Fruit fly (Drosophila melanogaster) whole organism, pupa: ENCODE data around the gene CG31445.
A peak's percentile ranks its signal among the peaks of the same experiment; 100 is the strongest.

Source experiments
- CG10348 ChIP-seq: fragments of 200-800 bp; sonication (Bioruptor generic); IDR thresholded peaks from 2 replicates; pipeline ENCODE4 v1.3.6; 2022; ENCODE audit warnings: missing biosample characterization, missing genetic modification characterization
- CG12605 ChIP-seq: fragments of 200-800 bp; sonication (Bioruptor generic); IDR thresholded peaks from 2 replicates; pipeline ENCODE4 v1.3.6; 2022; ENCODE audit warnings: missing biosample characterization, missing genetic modification characterization
- CG13204 ChIP-seq: fragments of 200-800 bp; sonication (Bioruptor generic); optimal IDR thresholded peaks from 2 replicates; lab custom pipeline; 2018; ENCODE audit warnings: missing biosample characterization, mild to moderate bottlenecking, missing genetic modification characterization, moderate library complexity
- CG14655 ChIP-seq: fragments of 200-800 bp; sonication (Bioruptor generic); optimal IDR thresholded peaks from 3 replicates; lab custom pipeline; 2017; ENCODE audit warnings: mild to moderate bottlenecking, missing biosample characterization, missing genetic modification reagents, missing genetic modification characterization
- CG15710 ChIP-seq: fragments of 200-800 bp; sonication (Bioruptor generic); optimal IDR thresholded peaks from 2 replicates; lab custom pipeline; 2018; ENCODE audit warnings: missing biosample characterization, mild to moderate bottlenecking, missing genetic modification characterization, moderate library complexity
- CG17806 ChIP-seq: fragments of 200-800 bp; sonication (Bioruptor generic); optimal IDR thresholded peaks from 2 replicates; lab custom pipeline; 2018; ENCODE audit warnings: missing biosample characterization, mild to moderate bottlenecking, missing genetic modification characterization, moderate library complexity
- CG32121 ChIP-seq: fragments of 200-800 bp; sonication (Bioruptor generic); IDR thresholded peaks from 2 replicates; pipeline ENCODE4 v1.3.6; 2022; ENCODE audit warnings: missing biosample characterization, missing genetic modification characterization
- CG34367 ChIP-seq: fragments of 200-800 bp; sonication (Bioruptor generic); optimal IDR thresholded peaks from 2 replicates; lab custom pipeline; 2018; ENCODE audit warnings: missing biosample characterization, mild to moderate bottlenecking, missing genetic modification characterization
- CG4496 ChIP-seq: fragments of 200-800 bp; sonication (Bioruptor generic); IDR thresholded peaks from 3 replicates; pipeline ENCODE4 v1.3.6; 2022; ENCODE audit warnings: missing biosample characterization, missing genetic modification characterization
- CG8159 ChIP-seq: fragments of 200-800 bp; sonication (Bioruptor generic); optimal IDR thresholded peaks from 3 replicates; lab custom pipeline; 2018; ENCODE audit warnings: missing biosample characterization, mild to moderate bottlenecking, missing genetic modification characterization, moderate library complexity
- CG8301 ChIP-seq: fragments of 200-800 bp; sonication (Bioruptor generic); optimal IDR thresholded peaks from 2 replicates; lab custom pipeline; 2018; ENCODE audit warnings: missing biosample characterization, mild to moderate bottlenecking, missing genetic modification characterization
- CG9948 ChIP-seq: fragments of 200-800 bp; sonication (Bioruptor generic); optimal IDR thresholded peaks from 2 replicates; lab custom pipeline; 2018; ENCODE audit warnings: missing biosample characterization, mild to moderate bottlenecking, missing genetic modification characterization, moderate library complexity
- D1 ChIP-seq: fragments of 200-800 bp; sonication (Bioruptor generic); optimal IDR thresholded peaks from 2 replicates; lab custom pipeline; 2018; ENCODE audit warnings: missing biosample characterization, mild to moderate bottlenecking, missing genetic modification characterization, moderate library complexity
- EcR ChIP-seq: fragments of 200-800 bp; sonication (Bioruptor generic); optimal IDR thresholded peaks from 3 replicates; lab custom pipeline; 2019; ENCODE audit warnings: missing biosample characterization, missing genetic modification characterization, mild to moderate bottlenecking, moderate library complexity, missing genetic modification reagents
- Ets98B ChIP-seq: fragments of 200-800 bp; sonication (Bioruptor generic); IDR thresholded peaks from 2 replicates; pipeline ENCODE4 v1.3.6; 2022; ENCODE audit warnings: missing biosample characterization, missing genetic modification characterization
- Pif1A ChIP-seq: fragments of 200-800 bp; sonication (Bioruptor generic); optimal IDR thresholded peaks from 3 replicates; lab custom pipeline; 2016; ENCODE audit warnings: missing biosample characterization, missing genetic modification characterization
- Pif1B ChIP-seq: fragments of 200-800 bp; sonication (Bioruptor generic); optimal IDR thresholded peaks from 3 replicates; lab custom pipeline; 2016; ENCODE audit warnings: missing biosample characterization, missing genetic modification characterization
- Snoo ChIP-seq: fragments of 200-800 bp; sonication (Bioruptor generic); optimal IDR thresholded peaks from 3 replicates; lab custom pipeline; 2017; ENCODE audit warnings: missing biosample characterization, mild to moderate bottlenecking, missing genetic modification characterization, inconsistent platforms
- fd96Ca ChIP-seq: fragments of 200-800 bp; sonication (Bioruptor generic); IDR thresholded peaks from 3 replicates; pipeline ENCODE4 v1.3.6; 2022; ENCODE audit warnings: missing biosample characterization, missing genetic modification characterization
- gl ChIP-seq: fragments of 200-800 bp; sonication (Bioruptor generic); optimal IDR thresholded peaks from 2 replicates; lab custom pipeline; 2018; ENCODE audit warnings: missing biosample characterization, mild to moderate bottlenecking, missing genetic modification characterization
- rn ChIP-seq: fragments of 200-800 bp; sonication (Bioruptor generic); IDR thresholded peaks from 2 replicates; pipeline ENCODE4 v1.3.6; 2022; ENCODE audit warnings: missing biosample characterization, missing genetic modification characterization

The CG31445 gene

dm6 chr3R:29207012-29207656 lies 37.5 kb downstream of the CG31445 start:
- peak; percentile 95 for TF ChIP-seq CG14655 (GFP tag; lab: Kevin White, UChicago)
- TF ChIP-seq CG13204 (GFP tag; lab: Kevin White, UChicago): peak; percentile 88
- peak; percentile 84 for TF ChIP-seq Pif1A (GFP tag; lab: Kevin White, UChicago)
- TF ChIP-seq Snoo (tag; lab: Kevin White, UChicago): peak; percentile 88
- TF ChIP-seq EcR: peak; percentile 80
- peak; percentile 91 for TF ChIP-seq CG8301 (tag; lab: Kevin White, UChicago)
- peak; percentile 94 for TF ChIP-seq CG17806 (tag; lab: Kevin White, UChicago)
- TF ChIP-seq CG8159 (tag; lab: Kevin White, UChicago): peak; percentile 93
- TF ChIP-seq CG32121 (GFP tag; lab: Robert Waterston, UW): peak; percentile 84
- TF ChIP-seq CG12605 (GFP tag; lab: Robert Waterston, UW): peak; percentile 85
- peak; percentile 92 for TF ChIP-seq Ets98B
- peak; percentile 52; the same call in 1 of the 2 replicates for TF ChIP-seq CG10348 (GFP tag; lab: Robert Waterston, UW)
- peak; percentile 93 for TF ChIP-seq CG9948 (tag; lab: Kevin White, UChicago)
- peak; percentile 77 for TF ChIP-seq gl
- peak; percentile 94 for TF ChIP-seq CG15710 (tag; lab: Kevin White, UChicago)
- peak; percentile 92 for TF ChIP-seq fd96Ca (GFP tag; lab: Robert Waterston, UW)
- TF ChIP-seq rn (GFP tag; lab: Robert Waterston, UW): peak; percentile 72
- peak; percentile 89 for TF ChIP-seq CG34367 (tag; lab: Kevin White, UChicago)
- TF ChIP-seq Pif1B: peak; percentile 87
- TF ChIP-seq CG4496 (GFP tag; lab: Robert Waterston, UW): peak; percentile 95
- peak; percentile 54 for TF ChIP-seq D1 (tag; lab: Kevin White, UChicago)

dm6 chr3R:29206198-29207011 lies 38.2 kb downstream of the CG31445 start:
- TF ChIP-seq Pif1B (no peak), CG10348 (GFP tag; lab: Robert Waterston, UW) (no peak), fd96Ca (GFP tag; lab: Robert Waterston, UW) (0 out of 3 replicates have a peak, but pooled peaks have one; percentile 6), CG8301 (tag; lab: Kevin White, UChicago) (peak; percentile 3), CG17806 (tag; lab: Kevin White, UChicago) (peak; percentile 19), CG13204 (GFP tag; lab: Kevin White, UChicago) (no peak), CG14655 (GFP tag; lab: Kevin White, UChicago) (peak; percentile 33), CG8159 (tag; lab: Kevin White, UChicago) (peak; percentile 10), rn (GFP tag; lab: Robert Waterston, UW) (no peak), CG9948 (tag; lab: Kevin White, UChicago) (peak; percentile 15)
- TF ChIP-seq, all 21 proteins: peak for 6

dm6 chr3R:29204612-29205480 lies 39.8 kb downstream of the CG31445 start:
- TF ChIP-seq CG17806 (tag; lab: Kevin White, UChicago): peak; percentile 43
- peak; percentile 70; the same call in 2 of the 3 replicates for TF ChIP-seq fd96Ca (GFP tag; lab: Robert Waterston, UW)
- peak; percentile 54 for TF ChIP-seq Pif1A (GFP tag; lab: Kevin White, UChicago)
- peak; percentile 72; the same call in 1 of the 2 replicates for TF ChIP-seq CG32121 (GFP tag; lab: Robert Waterston, UW)
- TF ChIP-seq CG12605 (GFP tag; lab: Robert Waterston, UW): no peak
- TF ChIP-seq CG14655 (GFP tag; lab: Kevin White, UChicago): peak; percentile 67
- peak; percentile 55 for TF ChIP-seq Pif1B
- TF ChIP-seq rn (GFP tag; lab: Robert Waterston, UW): 0 out of 2 replicates have a peak, but pooled peaks have one; percentile 30
- no peak for TF ChIP-seq Snoo (tag; lab: Kevin White, UChicago)
- peak; percentile 41 for TF ChIP-seq CG15710 (tag; lab: Kevin White, UChicago)
- TF ChIP-seq CG34367 (tag; lab: Kevin White, UChicago): peak; percentile 37
- peak; percentile 37 for TF ChIP-seq CG9948 (tag; lab: Kevin White, UChicago)
- peak; percentile 51; the same call in 1 of the 2 replicates for TF ChIP-seq CG10348 (GFP tag; lab: Robert Waterston, UW)
- TF ChIP-seq Ets98B: peak; percentile 67
- no peak for TF ChIP-seq gl
- peak; percentile 63; the same call in 2 of the 3 replicates for TF ChIP-seq CG4496 (GFP tag; lab: Robert Waterston, UW)
- TF ChIP-seq CG8159 (tag; lab: Kevin White, UChicago): peak; percentile 44
- TF ChIP-seq EcR: no peak
- peak; percentile 56 for TF ChIP-seq CG8301 (tag; lab: Kevin White, UChicago)
- TF ChIP-seq, all 21 proteins: peak for 15

dm6 chr3R:29204033-29204432 lies 40.6 kb downstream of the CG31445 start, which contains the start of gene Cyt-c1L:
TSS of gene Cyt-c1L (minus strand) at chr3R:29204133.
- TF ChIP-seq CG32121 (GFP tag; lab: Robert Waterston, UW) (no peak), CG13204 (GFP tag; lab: Kevin White, UChicago) (no peak), EcR (no peak), Pif1B (no peak), fd96Ca (GFP tag; lab: Robert Waterston, UW) (no peak), CG14655 (GFP tag; lab: Kevin White, UChicago) (no peak)
